Worm (Caenorhabditis elegans) whole organism, midembryonic: ENCODE results near the gene dhs-19.

ENCODE experiments used
- flt-1 ChIP-seq: fragments of 200-800 bp; sonication (Bioruptor generic); IDR thresholded peaks from 2 replicates; pipeline ENCODE4 v1.3.6; 2022; ENCODE audit warnings: missing genetic modification characterization, missing compliant biosample characterization
- klf-2 ChIP-seq: fragments of 200-800 bp; sonication (Bioruptor generic); conservative IDR thresholded peaks from 2 replicates; pipeline ENCODE4 v1.3.6; 2022; ENCODE audit warnings: missing genetic modification reagents, missing genetic modification characterization, missing compliant biosample characterization
- ref-1 ChIP-seq: fragments of 200-800 bp; sonication (Bioruptor generic); conservative IDR thresholded peaks from 2 replicates; pipeline ENCODE4 v1.3.6; 2022; ENCODE audit warnings: missing genetic modification reagents, missing genetic modification characterization, missing compliant biosample characterization

ce11 chrV:11503081-11503751 is 12.9 kb upstream of the dhs-19 start, which contains the start of gene C55A6.12:
- TF ChIP-seq flt-1 (GFP tag; lab: Robert Waterston, UW) (no peak), klf-2 (no peak), ref-1 (GFP tag; lab: Robert Waterston, UW) (no peak)
